Worm (Caenorhabditis elegans): ENCODE measurements around the gene M60.4.

DNA sequence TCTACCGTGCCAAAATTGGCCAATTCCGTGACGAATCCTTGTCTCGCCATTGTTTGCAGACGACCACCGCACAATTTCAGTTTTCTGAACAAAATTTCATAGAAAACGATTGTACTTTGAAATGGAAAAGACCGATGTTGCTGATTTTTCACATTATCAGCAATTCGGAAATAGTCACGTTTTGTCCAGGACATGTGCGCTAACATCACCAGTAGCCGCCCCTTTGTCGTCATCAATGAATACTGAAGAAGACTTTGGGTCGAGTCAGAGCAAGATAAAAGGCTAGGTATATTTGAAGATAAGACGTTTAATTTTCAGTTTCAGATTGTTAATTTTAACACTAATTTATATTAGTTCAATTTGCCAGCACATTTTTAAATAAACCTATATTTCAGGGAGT is 5.8 kb upstream of the M60.4 start, which contains the start of gene endu-2:
- no peak for TF ChIP-seq flt-1 (GFP tag; IDR thresholded peaks at IDR 0.05)
- no peak for TF ChIP-seq cog-1 (tag; optimal IDR thresholded peaks at IDR 0.05)
- TF ChIP-seq ztf-29 (GFP tag; IDR thresholded peaks at IDR 0.05), result no peak
- no peak for TF ChIP-seq T22C8.4 (GFP tag; IDR thresholded peaks at IDR 0.05)
- no peak for TF ChIP-seq klf-2 (GFP tag; conservative IDR thresholded peaks at IDR 0.05)
- TF ChIP-seq ztf-23 (GFP tag; IDR thresholded peaks at IDR 0.05), result no peak
